Fruit fly (Drosophila melanogaster): ENCODE measurements around the gene CG13795.

Gene CG13795

DNA sequence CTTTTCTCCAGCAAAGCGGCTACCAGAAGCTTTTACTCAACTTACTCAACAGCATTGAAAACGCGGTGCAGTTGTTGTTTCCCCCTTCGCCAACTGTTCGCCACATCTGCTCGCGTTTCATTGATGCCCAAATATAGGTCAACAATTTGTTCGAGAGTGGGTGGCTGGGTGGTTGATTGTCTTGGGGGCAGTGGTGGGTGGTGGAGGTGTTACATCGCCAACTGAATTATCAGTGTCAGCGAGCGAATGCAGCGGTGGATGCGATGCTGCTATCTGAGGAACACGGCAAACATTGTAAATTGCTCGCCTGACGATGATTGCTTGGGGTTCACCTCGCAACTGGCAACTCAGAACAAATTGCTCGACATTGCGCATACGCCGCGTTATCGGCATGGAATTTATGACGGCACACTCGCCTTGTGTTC, 50.3 kb downstream of the CG13795 start:
- TF ChIP-seq CTCF (optimal IDR thresholded peaks at IDR 0.05): no peak
- TF ChIP-seq CG8478 (optimal IDR thresholded peaks at IDR 0.05): no peak

DNA sequence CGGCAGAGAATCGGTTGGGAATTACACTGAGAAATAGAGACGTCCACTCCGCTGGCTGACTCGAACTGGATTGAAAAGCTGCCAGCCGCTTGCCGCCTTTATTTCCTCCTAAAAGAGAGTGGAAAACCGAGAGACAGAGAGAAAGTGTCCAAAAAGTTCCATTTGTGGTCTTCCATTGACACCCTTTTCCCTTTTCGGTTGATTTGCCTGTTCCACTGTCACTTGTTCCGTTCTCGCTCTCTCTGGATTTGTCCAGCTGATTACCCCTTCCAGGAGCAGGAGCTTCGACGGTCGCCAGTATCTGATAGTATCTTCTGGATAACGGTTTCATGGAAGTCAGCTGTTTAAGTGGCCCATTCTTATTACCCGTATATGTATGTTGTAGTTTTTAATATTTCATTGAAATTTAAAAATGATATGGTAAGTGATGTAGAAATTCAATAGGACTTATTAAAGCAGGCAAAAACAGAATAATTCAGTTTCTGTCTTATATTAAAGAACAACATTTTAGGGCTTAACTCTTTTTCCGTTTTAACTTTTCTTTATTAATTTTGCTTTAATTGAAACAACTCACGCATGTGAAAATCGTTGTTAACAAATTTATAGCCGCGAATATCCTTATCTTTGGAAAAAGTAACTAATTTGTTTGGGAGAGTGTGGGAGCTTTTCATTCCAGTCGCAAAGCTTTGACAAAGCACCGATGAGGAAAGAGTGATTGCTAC, 50.9 kb downstream of the CG13795 start, which contains the start of gene Slob:
Slob (minus strand) TSS at position 51 of the 722 bp plus-strand sequence.
- TF ChIP-seq CG8478 (optimal IDR thresholded peaks at IDR 0.05) (no peak), CTCF (optimal IDR thresholded peaks at IDR 0.05) (no peak)
